Worm (Caenorhabditis elegans): ENCODE results near the gene C07E3.4.

The C07E3.4 gene

ce11 chrII:10395303-10395757 lies 34.7 kb downstream of the C07E3.4 start, which contains the start of gene T09F3.4 (continued):
- no peak for TF ChIP-seq tbx-9 (tag; optimal IDR thresholded peaks at IDR 0.05; ENCODE audit: borderline replicate concordance)
- 0 out of 2 replicates have a peak, but pooled peaks have one; percentile 56 for TF ChIP-seq ztf-25 (GFP tag; IDR thresholded peaks at IDR 0.05)
- TF ChIP-seq Y53G8AR.9 (GFP tag; conservative IDR thresholded peaks at IDR 0.05): 0 out of 2 replicates have a peak, but pooled peaks have one; percentile 73
- TF ChIP-seq tbp1 (GFP tag; optimal IDR thresholded peaks at IDR 0.05): peak; percentile 40
- TF ChIP-seq F57A8.1 (GFP tag; optimal IDR thresholded peaks at IDR 0.05): no peak
- 0 out of 2 replicates have a peak, but pooled peaks have one; percentile 53 for TF ChIP-seq B0019.2 (GFP tag; conservative IDR thresholded peaks at IDR 0.05)
- TF ChIP-seq Y67H2A.10 (GFP tag; conservative IDR thresholded peaks at IDR 0.05): no peak
- peak; percentile 63 for TF ChIP-seq attf-6 (GFP tag; IDR thresholded peaks at IDR 0.05)
- TF ChIP-seq zfh-2 (GFP tag; conservative IDR thresholded peaks at IDR 0.05): no peak
- no peak for TF ChIP-seq pha-4 (tag; optimal IDR thresholded peaks at IDR 0.05)
- peak; percentile 81 for TF ChIP-seq D2030.7 (GFP tag; IDR thresholded peaks at IDR 0.05)
- no peak for TF ChIP-seq atf-7 (tag; optimal IDR thresholded peaks at IDR 0.05)
- no peak for TF ChIP-seq F49E8.2 (tag; optimal IDR thresholded peaks at IDR 0.05; ENCODE audit: insufficient read depth)
- TF ChIP-seq snpc-1.3 (tag; optimal IDR thresholded peaks at IDR 0.05; ENCODE audit: insufficient read depth): no peak
- TF ChIP-seq madf-10 (tag; optimal IDR thresholded peaks at IDR 0.05): peak; percentile 39
- TF ChIP-seq C17E4.6 (GFP tag; IDR thresholded peaks at IDR 0.05): no peak
- no peak for TF ChIP-seq F52B5.7 (tag; optimal IDR thresholded peaks at IDR 0.05)
- TF ChIP-seq cebp-2 (GFP tag; IDR thresholded peaks at IDR 0.05): no peak
- no peak for TF ChIP-seq bed-1 (GFP tag; IDR thresholded peaks at IDR 0.05)
- peak; percentile 61 for TF ChIP-seq athp-1 (tag; optimal IDR thresholded peaks at IDR 0.05)
- 0 out of 2 replicates have a peak, but pooled peaks have one; percentile 8 for TF ChIP-seq egl-44 (GFP tag; IDR thresholded peaks at IDR 0.05)
- peak; percentile 76; the same call in 1 of the 2 replicates for TF ChIP-seq bed-2 (GFP tag; IDR thresholded peaks at IDR 0.05)
- peak; percentile 10 for TF ChIP-seq attf-5 (GFP tag; optimal IDR thresholded peaks at IDR 0.05)
- no peak for TF ChIP-seq somi-1 (GFP tag; optimal IDR thresholded peaks at IDR 0.05)
- no peak for TF ChIP-seq F55B11.4 (tag; optimal IDR thresholded peaks at IDR 0.05; ENCODE audit: borderline replicate concordance, insufficient read depth)
- no peak for TF ChIP-seq ceh-40 (GFP tag; IDR thresholded peaks at IDR 0.05)
- no peak for TF ChIP-seq attf-3 (GFP tag; conservative IDR thresholded peaks at IDR 0.05)
- no peak for TF ChIP-seq nfyb-1 (GFP tag; IDR thresholded peaks at IDR 0.05)
- TF ChIP-seq T26A5.8 (tag; optimal IDR thresholded peaks at IDR 0.05): no peak
- TF ChIP-seq ZK185.1 (tag; optimal IDR thresholded peaks at IDR 0.05; ENCODE audit: poor library complexity, severe bottlenecking): peak; percentile 76
- peak; percentile 82 for TF ChIP-seq madf-6 (GFP tag; IDR thresholded peaks at IDR 0.05)
- peak; percentile 83 for TF ChIP-seq madf-3 (GFP tag; IDR thresholded peaks at IDR 0.05)
- no peak for TF ChIP-seq K12H6.12 (tag; optimal IDR thresholded peaks at IDR 0.05)
- no peak for TF ChIP-seq C06A6.2 (GFP tag; conservative IDR thresholded peaks at IDR 0.05)
- peak; percentile 33 for TF ChIP-seq snpc-4 (GFP tag; optimal IDR thresholded peaks at IDR 0.05)
- peak in 2 of 4 experiments; percentile 15 to 19 for TF ChIP-seq snpc-4 (tag; optimal IDR thresholded peaks at IDR 0.05)
- peak; percentile 44; the same call in 1 of the 2 replicates for TF ChIP-seq mcd-1 (GFP tag; IDR thresholded peaks at IDR 0.05)
- TF ChIP-seq ceh-91 (GFP tag; IDR thresholded peaks at IDR 0.05): 0 out of 2 replicates have a peak, but pooled peaks have one; percentile 19
- TF ChIP-seq mxl-1 (tag; optimal IDR thresholded peaks at IDR 0.05): no peak
- no peak for TF ChIP-seq B0035.1 (tag; optimal IDR thresholded peaks at IDR 0.05)
- TF ChIP-seq sptf-2 (GFP tag; optimal IDR thresholded peaks at IDR 0.05): no peak
- no peak for TF ChIP-seq ceh-79 (tag; optimal IDR thresholded peaks at IDR 0.05)
- TF ChIP-seq ceh-58 (GFP tag; IDR thresholded peaks at IDR 0.05): no peak
- TF ChIP-seq dpl-1 (GFP tag; optimal IDR thresholded peaks at IDR 0.05): peak; percentile 13
- TF ChIP-seq lsl-1 (GFP tag; optimal IDR thresholded peaks at IDR 0.05): peak; percentile 43
- TF ChIP-seq mes-4 (tag; optimal IDR thresholded peaks at IDR 0.05): no peak
- TF ChIP-seq hmg-1.2 (GFP tag; IDR thresholded peaks at IDR 0.05): peak; percentile 45
- no peak for TF ChIP-seq aptf-3 (GFP tag; IDR thresholded peaks at IDR 0.05)

All from whole organism, young adult.